Comparison of ENCODE assay signal across 1 fruit fly cellular context in genomic region chr3R:6657278-6658246, dm6.
TF ChIP-seq lines count a peak whose summit lies in the region.

Gene CG1307, minus strand, starts transcription at chr3R:6657442.
Gene twr, plus strand, starts transcription at chr3R:6657882.

TF ChIP-seq in whole organism, embryonic, 481 proteins besides CTCF, POLR2A, EP300 and RAD21 (continued from another document and continues in another):
- TF ChIP-seq CG2202 (tag; optimal IDR thresholded peaks at IDR 0.05; lab: Kevin White, UChicago), result no peak
- TF ChIP-seq bsh (GFP tag; optimal IDR thresholded peaks at IDR 0.05; lab: Kevin White, UChicago), result peak in 1 of 2 experiments; percentile 50
- peak; percentile 96 for TF ChIP-seq CG3995 (GFP tag; optimal IDR thresholded peaks at IDR 0.05; lab: Kevin White, UChicago)
- peak; percentile 31 for TF ChIP-seq Hr3 (GFP tag; optimal IDR thresholded peaks at IDR 0.05; lab: Kevin White, UChicago)
- no peak for TF ChIP-seq zf30C (GFP tag; optimal IDR thresholded peaks at IDR 0.05; lab: Kevin White, UChicago)
- peak; percentile 60; the same call in 1 of the 3 replicates for TF ChIP-seq CG11456 (GFP tag; IDR thresholded peaks at IDR 0.05; lab: Robert Waterston, UW)
- TF ChIP-seq CG6254 (GFP tag; optimal IDR thresholded peaks at IDR 0.05; lab: Kevin White, UChicago), result no peak
- TF ChIP-seq HHEX (GFP tag; optimal IDR thresholded peaks at IDR 0.05; lab: Kevin White, UChicago), result peak; percentile 10
- peak; percentile 24; the same call in 1 of the 3 replicates for TF ChIP-seq Aef1 (GFP tag; IDR thresholded peaks at IDR 0.05; lab: Robert Waterston, UW)
- TF ChIP-seq Usf (GFP tag; optimal IDR thresholded peaks at IDR 0.05; lab: Kevin White, UChicago), result no peak
- peak; percentile 51 for TF ChIP-seq Dek (tag; optimal IDR thresholded peaks at IDR 0.05; lab: Kevin White, UChicago)
- TF ChIP-seq sim (GFP tag; IDR thresholded peaks at IDR 0.05; lab: Robert Waterston, UW), result no peak
- TF ChIP-seq da (GFP tag; optimal IDR thresholded peaks at IDR 0.05; lab: Kevin White, UChicago), result no peak
- no peak for TF ChIP-seq CG7271 (tag; optimal IDR thresholded peaks at IDR 0.05; lab: Kevin White, UChicago)
- no peak for TF ChIP-seq hth (optimal IDR thresholded peaks at IDR 0.05; lab: Kevin White, UChicago)
- TF ChIP-seq Fer2 (tag; optimal IDR thresholded peaks at IDR 0.05; lab: Kevin White, UChicago), result peak; percentile 50
- TF ChIP-seq CG10959 (GFP tag; IDR thresholded peaks at IDR 0.05; lab: Robert Waterston, UW), result no peak
- TF ChIP-seq bcd (GFP tag; optimal IDR thresholded peaks at IDR 0.05; lab: Kevin White, UChicago), result peak; percentile 42
- no peak for TF ChIP-seq Hmx (GFP tag; optimal IDR thresholded peaks at IDR 0.05; lab: Kevin White, UChicago)
- TF ChIP-seq CG31388 (GFP tag; optimal IDR thresholded peaks at IDR 0.05; lab: Kevin White, UChicago), result no peak
- no peak for TF ChIP-seq CG7786 (GFP tag; optimal IDR thresholded peaks at IDR 0.05; lab: Kevin White, UChicago)
- peak; percentile 93 for TF ChIP-seq Ets65A (GFP tag; lab: Kevin White, UChicago)
- peak; percentile 10 for TF ChIP-seq CG6813 (GFP tag; optimal IDR thresholded peaks at IDR 0.05; lab: Kevin White, UChicago)
- peak; percentile 65 for TF ChIP-seq CG15514 (GFP tag; optimal IDR thresholded peaks at IDR 0.05; lab: Kevin White, UChicago)
- TF ChIP-seq pan (optimal IDR thresholded peaks at IDR 0.05; lab: Kevin White, UChicago), result no peak
- no peak for TF ChIP-seq pan (GFP tag; optimal IDR thresholded peaks at IDR 0.05 in 1 of 2, IDR thresholded peaks at IDR 0.05 in 1 of 2)
- TF ChIP-seq CG13624 (GFP tag; optimal IDR thresholded peaks at IDR 0.05; lab: Kevin White, UChicago), result no peak
- TF ChIP-seq CG2678 (tag; optimal IDR thresholded peaks at IDR 0.05; lab: Kevin White, UChicago), result no peak
- TF ChIP-seq nerfin-2 (GFP tag; IDR thresholded peaks at IDR 0.05; lab: Robert Waterston, UW; ENCODE audit: partially characterized antibody), result no peak
- peak; percentile 15 for TF ChIP-seq Nf-YB (GFP tag; optimal IDR thresholded peaks at IDR 0.05; lab: Kevin White, UChicago)
- TF ChIP-seq amos (GFP tag; IDR thresholded peaks at IDR 0.05; lab: Robert Waterston, UW; ENCODE audit: partially characterized antibody), result peak; percentile 36; the same call in 1 of the 2 replicates
- no peak for TF ChIP-seq CG3838 (GFP tag; optimal IDR thresholded peaks at IDR 0.05; lab: Kevin White, UChicago)
- TF ChIP-seq tll (GFP tag; optimal IDR thresholded peaks at IDR 0.05; lab: Kevin White, UChicago), result peak in 1 of 2 experiments; percentile 19
- no peak for TF ChIP-seq peb (GFP tag; IDR thresholded peaks at IDR 0.05; lab: Robert Waterston, UW)
- TF ChIP-seq CG1024 (GFP tag; IDR thresholded peaks at IDR 0.05; lab: Robert Waterston, UW), result peak; percentile 8; the same call in 1 of the 2 replicates
- TF ChIP-seq CG13287 (GFP tag; IDR thresholded peaks at IDR 0.05; lab: Robert Waterston, UW; ENCODE audit: partially characterized antibody), result peak; percentile 20; the same call in 1 of the 2 replicates
- TF ChIP-seq CG4617 (GFP tag; optimal IDR thresholded peaks at IDR 0.05; lab: Kevin White, UChicago; ENCODE audit: borderline replicate concordance), result peak; percentile 55
- no peak for TF ChIP-seq caup (GFP tag; optimal IDR thresholded peaks at IDR 0.05; lab: Kevin White, UChicago; ENCODE audit: severe bottlenecking)
- TF ChIP-seq CG2129 (GFP tag; IDR thresholded peaks at IDR 0.05; lab: Robert Waterston, UW; ENCODE audit: partially characterized antibody), result no peak
- TF ChIP-seq lov (optimal IDR thresholded peaks at IDR 0.05; lab: Kevin White, UChicago), result no peak
- no peak for TF ChIP-seq lov (GFP tag; IDR thresholded peaks at IDR 0.05; lab: Robert Waterston, UW)
- TF ChIP-seq chinmo (GFP tag; IDR thresholded peaks at IDR 0.05; lab: Robert Waterston, UW; ENCODE audit: partially characterized antibody), result no peak
- peak; percentile 99 for TF ChIP-seq wek (GFP tag; optimal IDR thresholded peaks at IDR 0.05; lab: Kevin White, UChicago)
- TF ChIP-seq CG2199 (GFP tag; IDR thresholded peaks at IDR 0.05; lab: Robert Waterston, UW), result no peak
- TF ChIP-seq crc (GFP tag; optimal IDR thresholded peaks at IDR 0.05; lab: Kevin White, UChicago), result no peak
- no peak for TF ChIP-seq ind (GFP tag; optimal IDR thresholded peaks at IDR 0.05; lab: Kevin White, UChicago)
- no peak for TF ChIP-seq Lim3 (GFP tag; IDR thresholded peaks at IDR 0.05; lab: Robert Waterston, UW)
- no peak for TF ChIP-seq Kr (GFP tag; optimal IDR thresholded peaks at IDR 0.05; lab: Kevin White, UChicago)
- peak; percentile 61 for TF ChIP-seq Rfx (GFP tag; IDR thresholded peaks at IDR 0.05; lab: Robert Waterston, UW)
- TF ChIP-seq CG7357 (GFP tag; IDR thresholded peaks at IDR 0.05; lab: Robert Waterston, UW), result no peak
- no peak for TF ChIP-seq sens (GFP tag; lab: Kevin White, UChicago)
- TF ChIP-seq CG14441 (GFP tag; IDR thresholded peaks at IDR 0.05; lab: Robert Waterston, UW), result peak; percentile 31; the same call in 1 of the 2 replicates
- TF ChIP-seq NK7.1 (GFP tag; optimal IDR thresholded peaks at IDR 0.05; lab: Kevin White, UChicago), result no peak
- no peak for TF ChIP-seq psq (GFP tag; optimal IDR thresholded peaks at IDR 0.05; lab: Kevin White, UChicago)
- TF ChIP-seq CG5953 (GFP tag; IDR thresholded peaks at IDR 0.05; lab: Robert Waterston, UW), result no peak
- no peak for TF ChIP-seq Dip2 (GFP tag; IDR thresholded peaks at IDR 0.05; lab: Robert Waterston, UW)
- TF ChIP-seq CG8290 (GFP tag; optimal IDR thresholded peaks at IDR 0.05; lab: Kevin White, UChicago), result peak; percentile 15
- no peak for TF ChIP-seq CG8290 (tag; optimal IDR thresholded peaks at IDR 0.05; lab: Kevin White, UChicago)
- TF ChIP-seq crol (GFP tag; IDR thresholded peaks at IDR 0.05; lab: Robert Waterston, UW), result no peak
- no peak for TF ChIP-seq esg (GFP tag; conservative IDR thresholded peaks at IDR 0.05; lab: Robert Waterston, UW)
- TF ChIP-seq CG15073 (GFP tag; optimal IDR thresholded peaks at IDR 0.05; lab: Kevin White, UChicago), result no peak
- TF ChIP-seq CG4282 (GFP tag; optimal IDR thresholded peaks at IDR 0.05; lab: Kevin White, UChicago), result no peak
- TF ChIP-seq fd96Cb (tag; optimal IDR thresholded peaks at IDR 0.05; lab: Kevin White, UChicago), result peak; percentile 20
- no peak for TF ChIP-seq lbe (GFP tag; optimal IDR thresholded peaks at IDR 0.05; lab: Kevin White, UChicago)
- TF ChIP-seq scrt (GFP tag; optimal IDR thresholded peaks at IDR 0.05; lab: Kevin White, UChicago), result no peak
- TF ChIP-seq CG11247 (GFP tag; IDR thresholded peaks at IDR 0.05; lab: Robert Waterston, UW), result no peak
- no peak for TF ChIP-seq CG1792 (GFP tag; optimal IDR thresholded peaks at IDR 0.05; lab: Kevin White, UChicago)
- no peak for TF ChIP-seq CG11398 (GFP tag; optimal IDR thresholded peaks at IDR 0.05; lab: Kevin White, UChicago)
- no peak for TF ChIP-seq otp (GFP tag; IDR thresholded peaks at IDR 0.05; lab: Robert Waterston, UW)
- TF ChIP-seq CG11085 (GFP tag; IDR thresholded peaks at IDR 0.05; lab: Robert Waterston, UW), result no peak
- no peak for TF ChIP-seq vvl (GFP tag; IDR thresholded peaks at IDR 0.05; lab: Robert Waterston, UW)
- TF ChIP-seq al (GFP tag; IDR thresholded peaks at IDR 0.05; lab: Robert Waterston, UW), result peak; percentile 13; the same call in 1 of the 2 replicates
- TF ChIP-seq NfI (GFP tag; optimal IDR thresholded peaks at IDR 0.05; lab: Kevin White, UChicago), result no peak
- peak; percentile 15 for TF ChIP-seq CG17912 (GFP tag; optimal IDR thresholded peaks at IDR 0.05; lab: Kevin White, UChicago)
- TF ChIP-seq BtbVII (GFP tag; optimal IDR thresholded peaks at IDR 0.05; lab: Kevin White, UChicago), result no peak
- TF ChIP-seq CG11695 (GFP tag; IDR thresholded peaks at IDR 0.05; lab: Robert Waterston, UW), result 0 out of 3 replicates have a peak, but pooled peaks have one; percentile 9
- peak; percentile 31 for TF ChIP-seq Sin3A (optimal IDR thresholded peaks at IDR 0.05; lab: Kevin White, UChicago)
- TF ChIP-seq Doc2 (GFP tag; IDR thresholded peaks at IDR 0.05; lab: Robert Waterston, UW), result no peak
- TF ChIP-seq fru (optimal IDR thresholded peaks at IDR 0.05; lab: Kevin White, UChicago), result no peak
- TF ChIP-seq CG10462 (GFP tag; optimal IDR thresholded peaks at IDR 0.05; lab: Kevin White, UChicago), result peak; percentile 28
- no peak for TF ChIP-seq Hey (tag; optimal IDR thresholded peaks at IDR 0.05; lab: Kevin White, UChicago)
- no peak for TF ChIP-seq Fer3 (tag; optimal IDR thresholded peaks at IDR 0.05; lab: Kevin White, UChicago)
- TF ChIP-seq CG13894 (tag; optimal IDR thresholded peaks at IDR 0.05; lab: Kevin White, UChicago), result no peak
- TF ChIP-seq CG6791 (GFP tag; IDR thresholded peaks at IDR 0.05; lab: Robert Waterston, UW; ENCODE audit: partially characterized antibody), result 0 out of 3 replicates have a peak, but pooled peaks have one; percentile 17
- no peak for TF ChIP-seq Asciz (GFP tag; optimal IDR thresholded peaks at IDR 0.05; lab: Kevin White, UChicago)
- no peak for TF ChIP-seq sd (tag; optimal IDR thresholded peaks at IDR 0.05; lab: Kevin White, UChicago)
- peak; percentile 23 for TF ChIP-seq CG18764 (GFP tag; optimal IDR thresholded peaks at IDR 0.05; lab: Kevin White, UChicago)
- TF ChIP-seq disco-r (GFP tag; optimal IDR thresholded peaks at IDR 0.05; lab: Kevin White, UChicago), result no peak
- TF ChIP-seq ken (GFP tag; IDR thresholded peaks at IDR 0.05; lab: Robert Waterston, UW), result 0 out of 3 replicates have a peak, but pooled peaks have one; percentile 11
- TF ChIP-seq CG12942 (GFP tag; optimal IDR thresholded peaks at IDR 0.05; lab: Kevin White, UChicago), result no peak
- peak; percentile 79 for TF ChIP-seq trem (tag; optimal IDR thresholded peaks at IDR 0.05; lab: Kevin White, UChicago)
- TF ChIP-seq Lhr (GFP tag; optimal IDR thresholded peaks at IDR 0.05; lab: Kevin White, UChicago), result peak; percentile 29
- TF ChIP-seq p53 (GFP tag; optimal IDR thresholded peaks at IDR 0.05; lab: Kevin White, UChicago), result peak; percentile 4
- TF ChIP-seq emc (GFP tag; optimal IDR thresholded peaks at IDR 0.05; lab: Kevin White, UChicago), result no peak
- TF ChIP-seq dmrt11E (tag; optimal IDR thresholded peaks at IDR 0.05; lab: Kevin White, UChicago), result peak; percentile 46
- no peak for TF ChIP-seq croc (GFP tag; conservative IDR thresholded peaks at IDR 0.05; lab: Robert Waterston, UW)
- peak; percentile 11 for TF ChIP-seq CG10209 (GFP tag; optimal IDR thresholded peaks at IDR 0.05; lab: Kevin White, UChicago)
- TF ChIP-seq eyg (GFP tag; optimal IDR thresholded peaks at IDR 0.05; lab: Kevin White, UChicago), result no peak
- TF ChIP-seq CG4328 (GFP tag; optimal IDR thresholded peaks at IDR 0.05; lab: Kevin White, UChicago), result peak; percentile 29
- TF ChIP-seq CG6765 (GFP tag; optimal IDR thresholded peaks at IDR 0.05; lab: Kevin White, UChicago), result no peak
- TF ChIP-seq unpg (GFP tag; optimal IDR thresholded peaks at IDR 0.05; lab: Kevin White, UChicago), result no peak
- TF ChIP-seq br (optimal IDR thresholded peaks at IDR 0.05; lab: Kevin White, UChicago), result no peak
- TF ChIP-seq CG6272 (GFP tag; IDR thresholded peaks at IDR 0.05; lab: Robert Waterston, UW), result no peak
- peak; percentile 29 for TF ChIP-seq Bgb (GFP tag; IDR thresholded peaks at IDR 0.05; lab: Robert Waterston, UW; ENCODE audit: partially characterized antibody)
- peak; percentile 74 for TF ChIP-seq onecut (GFP tag; IDR thresholded peaks at IDR 0.05; lab: Robert Waterston, UW)
- TF ChIP-seq CG7745 (tag; optimal IDR thresholded peaks at IDR 0.05; lab: Kevin White, UChicago), result no peak
- no peak for TF ChIP-seq CG14014 (GFP tag; IDR thresholded peaks at IDR 0.05; lab: Robert Waterston, UW)
- no peak for TF ChIP-seq grau (tag; optimal IDR thresholded peaks at IDR 0.05; lab: Kevin White, UChicago)
- no peak for TF ChIP-seq kay (GFP tag; optimal IDR thresholded peaks at IDR 0.05; lab: Kevin White, UChicago)
- TF ChIP-seq gce (GFP tag; IDR thresholded peaks at IDR 0.05; lab: Robert Waterston, UW), result no peak
- TF ChIP-seq CG12769 (tag; optimal IDR thresholded peaks at IDR 0.05; lab: Kevin White, UChicago), result no peak
- no peak for TF ChIP-seq CG18262 (tag; optimal IDR thresholded peaks at IDR 0.05; lab: Kevin White, UChicago)
- TF ChIP-seq lmd (GFP tag; IDR thresholded peaks at IDR 0.05; lab: Robert Waterston, UW), result 0 out of 2 replicates have a peak, but pooled peaks have one; percentile 26
- TF ChIP-seq CG6689 (GFP tag; IDR thresholded peaks at IDR 0.05; lab: Robert Waterston, UW), result peak; percentile 41
- TF ChIP-seq HLH54F (GFP tag; optimal IDR thresholded peaks at IDR 0.05; lab: Kevin White, UChicago), result no peak
- 0 out of 3 replicates have a peak, but pooled peaks have one; percentile 43 for TF ChIP-seq Dbx (GFP tag; IDR thresholded peaks at IDR 0.05; lab: Robert Waterston, UW)
- no peak for TF ChIP-seq CG12744 (GFP tag; optimal IDR thresholded peaks at IDR 0.05; lab: Kevin White, UChicago)
- TF ChIP-seq CG9727 (GFP tag; optimal IDR thresholded peaks at IDR 0.05; lab: Kevin White, UChicago), result no peak
- TF ChIP-seq TFAM (GFP tag; optimal IDR thresholded peaks at IDR 0.05; lab: Kevin White, UChicago), result no peak
- TF ChIP-seq Gsc (GFP tag; IDR thresholded peaks at IDR 0.05; lab: Robert Waterston, UW), result no peak
- no peak for TF ChIP-seq CG11696 (GFP tag; IDR thresholded peaks at IDR 0.05; lab: Robert Waterston, UW)
- no peak for TF ChIP-seq CG3065 (GFP tag; optimal IDR thresholded peaks at IDR 0.05; lab: Kevin White, UChicago)
- no peak for TF ChIP-seq vfl (GFP tag; optimal IDR thresholded peaks at IDR 0.05; lab: Kevin White, UChicago)
- TF ChIP-seq Dll (GFP tag; IDR thresholded peaks at IDR 0.05; lab: Robert Waterston, UW; ENCODE audit: partially characterized antibody), result 0 out of 4 replicates have a peak, but pooled peaks have one; percentile 25
- TF ChIP-seq gt (GFP tag; IDR thresholded peaks at IDR 0.05; lab: Robert Waterston, UW), result no peak
- TF ChIP-seq zen (tag; optimal IDR thresholded peaks at IDR 0.05; lab: Kevin White, UChicago), result peak; percentile 6
- 0 out of 2 replicates have a peak, but pooled peaks have one; percentile 38 for TF ChIP-seq ttk (GFP tag; IDR thresholded peaks at IDR 0.05; lab: Robert Waterston, UW)
- TF ChIP-seq CG32767 (GFP tag; IDR thresholded peaks at IDR 0.05; lab: Robert Waterston, UW), result no peak
- TF ChIP-seq CG8944 (GFP tag; optimal IDR thresholded peaks at IDR 0.05; lab: Kevin White, UChicago), result no peak
- no peak for TF ChIP-seq CG10274 (GFP tag; optimal IDR thresholded peaks at IDR 0.05; lab: Kevin White, UChicago)
- TF ChIP-seq fd3F (GFP tag; optimal IDR thresholded peaks at IDR 0.05; lab: Kevin White, UChicago), result no peak
- no peak for TF ChIP-seq CG11560 (tag; IDR thresholded peaks at IDR 0.05; lab: Robert Waterston, UW)
- no peak for TF ChIP-seq CG31365 (tag; optimal IDR thresholded peaks at IDR 0.05; lab: Kevin White, UChicago)
- peak; percentile 13 for TF ChIP-seq CG17802 (tag; optimal IDR thresholded peaks at IDR 0.05; lab: Kevin White, UChicago)
